Worm (Caenorhabditis elegans): ENCODE results near the gene W10G11.1.

The W10G11.1 gene

ce11 chrII:3560592-3560991 is at the start of gene W10G11.1:
W10G11.1 (minus strand) TSS chrII:3560692.
- TF ChIP-seq W03F9.2 (tag; optimal IDR thresholded peaks at IDR 0.05) = no peak

ce11 chrII:3609764-3610163 is 49.3 kb upstream of the W10G11.1 start, which contains the start of gene Y49F6A.5:
Y49F6A.5 (minus strand) TSS chrII:3609864.
- no peak for TF ChIP-seq W03F9.2 (tag; optimal IDR thresholded peaks at IDR 0.05)
- TF ChIP-seq him-1 (tag; optimal IDR thresholded peaks at IDR 0.05) = no peak
- no peak for TF ChIP-seq dao-5 (tag; optimal IDR thresholded peaks at IDR 0.05)

ce11 chrII:3604578-3604977 is 44.1 kb upstream of the W10G11.1 start:
- no peak for TF ChIP-seq him-1 (tag; optimal IDR thresholded peaks at IDR 0.05)
- TF ChIP-seq dao-5 (tag; optimal IDR thresholded peaks at IDR 0.05) = no peak
- TF ChIP-seq W03F9.2 (tag; optimal IDR thresholded peaks at IDR 0.05) = no peak

ce11 chrII:3598721-3599120 is 38.2 kb upstream of the W10G11.1 start, which contains the start of gene Y49F6A.11:
Y49F6A.11 (minus strand) TSS chrII:3598821.
- TF ChIP-seq him-1 (tag; optimal IDR thresholded peaks at IDR 0.05) = no peak
- no peak for TF ChIP-seq dao-5 (tag; optimal IDR thresholded peaks at IDR 0.05)
- no peak for TF ChIP-seq W03F9.2 (tag; optimal IDR thresholded peaks at IDR 0.05)

ce11 chrII:3595339-3595738 is 34.8 kb upstream of the W10G11.1 start, which contains the start of gene Y49F6A.12:
Y49F6A.12 (plus strand) TSS chrII:3595639.
- TF ChIP-seq him-1 (tag; optimal IDR thresholded peaks at IDR 0.05) (no peak), dao-5 (tag; optimal IDR thresholded peaks at IDR 0.05) (no peak), W03F9.2 (tag; optimal IDR thresholded peaks at IDR 0.05) (no peak)

ce11 chrII:3583402-3583801 is 22.9 kb upstream of the W10G11.1 start, which contains the start of gene srh-60:
srh-60 (plus strand) TSS chrII:3583702.
- no peak for TF ChIP-seq W03F9.2 (tag; optimal IDR thresholded peaks at IDR 0.05)
- TF ChIP-seq dao-5 (tag; optimal IDR thresholded peaks at IDR 0.05) = no peak
- no peak for TF ChIP-seq him-1 (tag; optimal IDR thresholded peaks at IDR 0.05)

- TF ChIP-seq him-1 (tag; optimal IDR thresholded peaks at IDR 0.05) (no peak), dao-5 (tag; optimal IDR thresholded peaks at IDR 0.05) (no peak), W03F9.2 (tag; optimal IDR thresholded peaks at IDR 0.05) (no peak)
Observed at ce11 chrII:3581752-3582151, 21.3 kb upstream of the W10G11.1 start, which contains the start of gene srh-59. srh-59 (plus strand) TSS chrII:3582052.

ce11 chrII:3579767-3580166 is 19.3 kb upstream of the W10G11.1 start, which contains the start of gene clec-134:
clec-134 (plus strand) TSS chrII:3580067.
- TF ChIP-seq him-1 (tag; optimal IDR thresholded peaks at IDR 0.05) (no peak), dao-5 (tag; optimal IDR thresholded peaks at IDR 0.05) (no peak), W03F9.2 (tag; optimal IDR thresholded peaks at IDR 0.05) (no peak)

ce11 chrII:3578121-3578520 is 17.6 kb upstream of the W10G11.1 start, which contains the start of gene clec-133:
clec-133 (plus strand) TSS chrII:3578421.
- TF ChIP-seq him-1 (tag; optimal IDR thresholded peaks at IDR 0.05) = no peak
- no peak for TF ChIP-seq W03F9.2 (tag; optimal IDR thresholded peaks at IDR 0.05)
- no peak for TF ChIP-seq dao-5 (tag; optimal IDR thresholded peaks at IDR 0.05)

ce11 chrII:3576742-3577141 is 16.2 kb upstream of the W10G11.1 start, which contains the start of gene clec-132:
clec-132 (plus strand) TSS chrII:3577042.
- TF ChIP-seq him-1 (tag; optimal IDR thresholded peaks at IDR 0.05) = no peak
- TF ChIP-seq W03F9.2 (tag; optimal IDR thresholded peaks at IDR 0.05) = no peak
- no peak for TF ChIP-seq dao-5 (tag; optimal IDR thresholded peaks at IDR 0.05)

ce11 chrII:3573255-3573654 is 12.8 kb upstream of the W10G11.1 start, which contains the start of gene clec-130:
clec-130 (plus strand) TSS chrII:3573555.
- no peak for TF ChIP-seq him-1 (tag; optimal IDR thresholded peaks at IDR 0.05)
- TF ChIP-seq dao-5 (tag; optimal IDR thresholded peaks at IDR 0.05) = no peak
- no peak for TF ChIP-seq W03F9.2 (tag; optimal IDR thresholded peaks at IDR 0.05)

- TF ChIP-seq him-1 (tag; optimal IDR thresholded peaks at IDR 0.05) (no peak), W03F9.2 (tag; optimal IDR thresholded peaks at IDR 0.05) (no peak), dao-5 (tag; optimal IDR thresholded peaks at IDR 0.05) (no peak)
Observed at ce11 chrII:3570927-3571538, 10.5 kb upstream of the W10G11.1 start, which contains the start of the genes clec-128 and clec-129. clec-128 (minus strand) TSS chrII:3571027. clec-129 (plus strand) TSS chrII:3571488.

- no peak for TF ChIP-seq him-1 (tag; optimal IDR thresholded peaks at IDR 0.05)
- TF ChIP-seq W03F9.2 (tag; optimal IDR thresholded peaks at IDR 0.05) = no peak
Observed at ce11 chrII:3569118-3569517, 8.6 kb upstream of the W10G11.1 start, which contains the start of gene clec-127. clec-127 (minus strand) TSS chrII:3569218.

ce11 chrII:3567576-3567975 is 7.1 kb upstream of the W10G11.1 start:
- TF ChIP-seq dao-5 (tag; optimal IDR thresholded peaks at IDR 0.05) = peak; percentile 18

ce11 chrII:3567066-3567465 is 6.6 kb upstream of the W10G11.1 start:
- TF ChIP-seq dao-5 (tag; optimal IDR thresholded peaks at IDR 0.05) (no peak), him-1 (tag; optimal IDR thresholded peaks at IDR 0.05) (no peak), W03F9.2 (tag; optimal IDR thresholded peaks at IDR 0.05) (no peak)

All from whole organism, L4/young adult.